Fruit fly (Drosophila melanogaster): Measurements from ENCODE around the gene PICK1.

The PICK1 gene

dm6 chr2L:12697223-12697622, 2.4 kb downstream of the PICK1 start, which contains the start of gene CG5781:
TSS of gene CG5781 (minus strand) at chr2L:12697323.
- no peak for TF ChIP-seq noc (tag; optimal IDR thresholded peaks at IDR 0.05)

- peak; percentile 37 for TF ChIP-seq noc (tag; optimal IDR thresholded peaks at IDR 0.05)
Measured at dm6 chr2L:12700381-12700963, 5.6 kb downstream of the PICK1 start, which contains the start of gene CG17036. TSS of gene CG17036 (minus strand) at chr2L:12700746.

- peak; percentile 6 for TF ChIP-seq noc (tag; optimal IDR thresholded peaks at IDR 0.05)
Measured at dm6 chr2L:12701498-12701897, 6.7 kb downstream of the PICK1 start.

- TF ChIP-seq noc (tag; optimal IDR thresholded peaks at IDR 0.05), result peak; percentile 79
Measured at dm6 chr2L:12704418-12704920, 9.6 kb downstream of the PICK1 start, which contains the start of the genes CG5776 and spict. TSS of gene CG5776 (minus strand) at chr2L:12704451. TSS of gene spict (plus strand) at chr2L:12704725.

dm6 chr2L:12705376-12705775, 10.5 kb downstream of the PICK1 start:
- peak; percentile 24 for TF ChIP-seq noc (tag; optimal IDR thresholded peaks at IDR 0.05)

- peak; percentile 32 for TF ChIP-seq noc (tag; optimal IDR thresholded peaks at IDR 0.05)
Measured at dm6 chr2L:12707540-12707939, 12.7 kb downstream of the PICK1 start, which contains the start of the genes CG6180 and CG15484. TSS of gene CG6180 (plus strand) at chr2L:12707661. TSS of gene CG15484 (minus strand) at chr2L:12707711.

- no peak for TF ChIP-seq noc (tag; optimal IDR thresholded peaks at IDR 0.05)
Measured at dm6 chr2L:12708576-12708975, 13.7 kb downstream of the PICK1 start.

dm6 chr2L:12712255-12712654, 17.4 kb downstream of the PICK1 start:
- no peak for TF ChIP-seq noc (tag; optimal IDR thresholded peaks at IDR 0.05)

dm6 chr2L:12712852-12713251, 18.0 kb downstream of the PICK1 start, which contains the start of gene CG5787:
TSS of gene CG5787 (minus strand) at chr2L:12712952.
- no peak for TF ChIP-seq noc (tag; optimal IDR thresholded peaks at IDR 0.05)

- peak; percentile 44 for TF ChIP-seq noc (tag; optimal IDR thresholded peaks at IDR 0.05)
Measured at dm6 chr2L:12718437-12719376, 23.9 kb downstream of the PICK1 start, which contains the start of gene MRP. TSS of gene MRP (plus strand) at chr2L:12719045.

dm6 chr2L:12719712-12720429, 25.0 kb downstream of the PICK1 start:
- peak; percentile 17 for TF ChIP-seq noc (tag; optimal IDR thresholded peaks at IDR 0.05)

dm6 chr2L:12720430-12721396, 25.9 kb downstream of the PICK1 start:
- peak; percentile 84 for TF ChIP-seq noc (tag; optimal IDR thresholded peaks at IDR 0.05)

- TF ChIP-seq noc (tag; optimal IDR thresholded peaks at IDR 0.05), result peak; percentile 92
Measured at dm6 chr2L:12721794-12722315, 27.0 kb downstream of the PICK1 start, which contains the start of gene Pih1D1. TSS of gene Pih1D1 (minus strand) at chr2L:12721843.
